Worm (Caenorhabditis elegans) whole organism, late embryonic: ENCODE data around the gene dnj-23.

Source experiments
- C08G9.2 ChIP-seq: sonication (generic microtip); optimal IDR thresholded peaks from 2 replicates; lab custom pipeline; 2016; ENCODE audit warnings: mild to moderate bottlenecking, missing genetic modification characterization, moderate library complexity, missing compliant biosample characterization
- C38D4.7 ChIP-seq: fragments of 200-800 bp; sonication (Bioruptor generic); optimal IDR thresholded peaks from 2 replicates; lab custom pipeline; 2018; ENCODE audit warnings: mild to moderate bottlenecking, missing genetic modification characterization, moderate library complexity, missing compliant biosample characterization
- ahr-1 ChIP-seq: sonication (generic microtip); optimal IDR thresholded peaks from 2 replicates; lab custom pipeline; 2016; ENCODE audit warnings: missing genetic modification characterization, missing compliant biosample characterization
- ceh-14 ChIP-seq: sonication (generic microtip); optimal IDR thresholded peaks from 2 replicates; lab custom pipeline; 2016; ENCODE audit warnings: missing genotype, missing genetic modification characterization, missing compliant biosample characterization
- ceh-2 ChIP-seq: sonication (generic microtip); optimal IDR thresholded peaks from 2 replicates; lab custom pipeline; 2016; ENCODE audit warnings: missing genotype, missing genetic modification characterization, missing compliant biosample characterization
- ceh-22 ChIP-seq: sonication (generic microtip); optimal IDR thresholded peaks from 2 replicates; lab custom pipeline; 2017; ENCODE audit warnings: missing biosample characterization, missing genetic modification characterization
- ceh-24 ChIP-seq: sonication (generic microtip); optimal IDR thresholded peaks from 2 replicates; lab custom pipeline; 2016; ENCODE audit warnings: mild to moderate bottlenecking, missing genetic modification characterization, missing compliant biosample characterization
- ceh-31 ChIP-seq: sonication (generic microtip); optimal IDR thresholded peaks from 2 replicates; lab custom pipeline; 2016; ENCODE audit warnings: missing genetic modification characterization, missing compliant biosample characterization
- ceh-34 ChIP-seq: sonication (generic microtip); optimal IDR thresholded peaks from 2 replicates; lab custom pipeline; 2016; ENCODE audit warnings: mild to moderate bottlenecking, missing genetic modification characterization, missing compliant biosample characterization
- ceh-48 ChIP-seq: sonication (generic microtip); optimal IDR thresholded peaks from 2 replicates; lab custom pipeline; 2016; ENCODE audit warnings: missing genetic modification characterization, inconsistent platforms, missing compliant biosample characterization
- ceh-9 ChIP-seq: sonication (generic microtip); optimal IDR thresholded peaks from 2 replicates; lab custom pipeline; 2016; ENCODE audit warnings: mild to moderate bottlenecking, missing genetic modification characterization, inconsistent platforms, missing compliant biosample characterization
- che-1 ChIP-seq: sonication (generic microtip); optimal IDR thresholded peaks from 2 replicates; lab custom pipeline; 2016; ENCODE audit warnings: mild to moderate bottlenecking, missing genetic modification characterization, missing compliant biosample characterization
- elt-2 ChIP-seq: sonication (generic microtip); optimal IDR thresholded peaks from 2 replicates; lab custom pipeline; 2016; ENCODE audit warnings: missing genetic modification reagents, missing genetic modification characterization, missing compliant biosample characterization
- elt-4 ChIP-seq: sonication (generic microtip); optimal IDR thresholded peaks from 2 replicates; lab custom pipeline; 2016; ENCODE audit warnings: missing genetic modification characterization, missing compliant biosample characterization
- fkh-10 ChIP-seq: fragments of 150-350 bp; optimal IDR thresholded peaks from 2 replicates; lab custom pipeline; 2014; ENCODE audit warnings: missing biosample characterization, missing genetic modification reagents, missing genetic modification characterization
- fkh-6 ChIP-seq: sonication (generic microtip); optimal IDR thresholded peaks from 2 replicates; lab custom pipeline; 2016; ENCODE audit warnings: missing genetic modification characterization, missing compliant biosample characterization
- gmeb-2 ChIP-seq: sonication (generic microtip); optimal IDR thresholded peaks from 2 replicates; lab custom pipeline; 2016; ENCODE audit warnings: missing genetic modification characterization, inconsistent platforms, missing compliant biosample characterization
- hlh-13 ChIP-seq: fragments of 200-800 bp; sonication (Bioruptor generic); optimal IDR thresholded peaks from 2 replicates; lab custom pipeline; 2018; ENCODE audit warnings: mild to moderate bottlenecking, missing genetic modification characterization, missing compliant biosample characterization
- hlh-15 ChIP-seq: sonication (generic microtip); optimal IDR thresholded peaks from 2 replicates; lab custom pipeline; 2016; ENCODE audit warnings: missing genetic modification characterization, missing compliant biosample characterization
- hlh-30 ChIP-seq: sonication (generic microtip); optimal IDR thresholded peaks from 2 replicates; lab custom pipeline; 2017; ENCODE audit warnings: antibody characterized with exemption, missing genetic modification characterization, missing compliant biosample characterization; ENCODE audit not compliant: insufficient read depth
- hlh-6 ChIP-seq: sonication (generic microtip); optimal IDR thresholded peaks from 2 replicates; lab custom pipeline; 2016; ENCODE audit warnings: missing genotype, missing genetic modification characterization, missing compliant biosample characterization
- mec-3 ChIP-seq: sonication (generic microtip); optimal IDR thresholded peaks from 2 replicates; lab custom pipeline; 2016; ENCODE audit warnings: borderline replicate concordance, missing genetic modification characterization, missing compliant biosample characterization
- nfya-1 ChIP-seq: sonication (generic microtip); optimal IDR thresholded peaks from 2 replicates; lab custom pipeline; 2017; ENCODE audit warnings: missing genetic modification characterization, mild to moderate bottlenecking, missing compliant biosample characterization, antibody characterized with exemption, moderate library complexity
- nhr-11 ChIP-seq: fragments of 150-350 bp; optimal IDR thresholded peaks from 2 replicates; lab custom pipeline; 2014; ENCODE audit warnings: missing biosample characterization, missing genetic modification characterization
- nhr-232 ChIP-seq: sonication (generic microtip); optimal IDR thresholded peaks from 2 replicates; lab custom pipeline; 2016; ENCODE audit warnings: missing genetic modification characterization, missing compliant biosample characterization
- pat-9 ChIP-seq: fragments of 200-800 bp; sonication (Bioruptor generic); optimal IDR thresholded peaks from 2 replicates; lab custom pipeline; 2018; ENCODE audit warnings: mild to moderate bottlenecking, missing genetic modification characterization, moderate library complexity, missing compliant biosample characterization
- pax-1 ChIP-seq: fragments of 150-350 bp; optimal IDR thresholded peaks from 2 replicates; lab custom pipeline; 2014; ENCODE audit warnings: missing biosample characterization, missing genetic modification characterization
- pha-4 ChIP-seq: fragments of 150-350 bp; optimal IDR thresholded peaks from 2 replicates; lab custom pipeline; 2018; ENCODE audit warnings: missing biosample characterization, missing genetic modification reagents, missing genetic modification characterization
- ref-2 ChIP-seq: sonication (generic microtip); optimal IDR thresholded peaks from 2 replicates; lab custom pipeline; 2016; ENCODE audit warnings: missing genetic modification characterization, missing compliant biosample characterization
- sdc-2 ChIP-seq: sonication (generic microtip); optimal IDR thresholded peaks from 2 replicates; lab custom pipeline; 2016; ENCODE audit warnings: missing genotype, missing genetic modification characterization, missing compliant biosample characterization
- sox-2 ChIP-seq: fragments of 200-800 bp; sonication (Bioruptor generic); IDR thresholded peaks from 2 replicates; pipeline ENCODE4 v1.3.6; 2022; ENCODE audit warnings: missing genetic modification reagents, missing genetic modification characterization, missing compliant biosample characterization
- sox-4 ChIP-seq: sonication (generic microtip); optimal IDR thresholded peaks from 2 replicates; lab custom pipeline; 2017; ENCODE audit warnings: mild to moderate bottlenecking, missing genetic modification characterization, inconsistent platforms, missing compliant biosample characterization
- syd-9 ChIP-seq: sonication (generic microtip); optimal IDR thresholded peaks from 2 replicates; lab custom pipeline; 2016; ENCODE audit warnings: mild to moderate bottlenecking, missing genetic modification characterization, moderate library complexity, missing compliant biosample characterization
- tbx-7 ChIP-seq: sonication (generic microtip); optimal IDR thresholded peaks from 2 replicates; lab custom pipeline; 2016; ENCODE audit warnings: missing genotype, missing genetic modification characterization, missing compliant biosample characterization
- unc-42 ChIP-seq: sonication (generic microtip); optimal IDR thresholded peaks from 2 replicates; lab custom pipeline; 2016; ENCODE audit warnings: missing genotype, missing genetic modification characterization, missing compliant biosample characterization
- zip-5 ChIP-seq: sonication (generic microtip); optimal IDR thresholded peaks from 2 replicates; lab custom pipeline; 2016; ENCODE audit warnings: missing genetic modification characterization, missing compliant biosample characterization

The dnj-23 gene

DNA sequence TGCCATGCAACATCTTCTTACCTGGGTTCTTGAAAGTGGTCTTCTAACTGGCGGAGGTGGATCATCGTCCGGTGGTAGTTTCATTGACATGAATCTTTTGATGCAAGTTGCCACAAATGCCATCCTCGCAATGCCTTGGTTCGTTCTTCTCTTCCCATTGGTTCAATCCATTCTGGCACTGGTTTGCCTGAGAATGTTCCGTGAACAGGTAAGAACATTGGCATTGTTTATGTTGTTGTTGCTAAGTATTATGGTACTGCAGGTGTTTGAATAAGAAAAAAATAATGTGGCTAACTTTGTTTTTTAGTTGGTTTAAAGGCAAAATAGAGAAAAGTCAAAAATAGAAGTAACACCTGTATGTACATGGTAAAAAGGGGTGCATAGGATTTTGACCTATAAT, 35.4 kb upstream of the dnj-23 start:
- TF ChIP-seq sdc-2 (tag; lab: Kevin White, UChicago): no peak

DNA sequence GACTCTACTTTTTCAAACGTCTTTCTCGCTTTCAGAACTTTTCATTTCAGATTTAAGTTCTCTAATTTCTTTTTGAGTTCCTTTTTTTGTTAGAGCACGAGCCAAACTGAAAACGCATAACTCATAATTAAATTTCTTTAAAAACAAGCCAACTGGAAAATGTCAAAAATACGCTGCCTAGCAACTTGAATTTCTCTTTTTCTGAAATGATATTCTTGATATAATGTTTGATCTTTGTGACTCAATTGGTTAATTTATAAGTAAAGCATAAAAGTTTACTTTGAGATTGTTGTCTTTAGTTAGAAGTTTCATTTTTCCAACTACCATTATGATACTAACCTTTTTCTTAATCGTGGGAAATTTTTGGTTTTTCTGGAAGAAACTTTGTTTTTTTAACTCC, 32.7 kb upstream of the dnj-23 start:
- TF ChIP-seq pat-9 (no peak), elt-4 (no peak), fkh-6 (tag; lab: Kevin White, UChicago) (no peak), ceh-2 (no peak), ceh-22 (tag; lab: Kevin White, UChicago) (no peak), ceh-31 (tag; lab: Kevin White, UChicago) (no peak), fkh-10 (no peak), ceh-9 (tag; lab: Kevin White, UChicago) (no peak), gmeb-2 (tag; lab: Kevin White, UChicago) (no peak), hlh-6 (no peak), unc-42 (tag; lab: Kevin White, UChicago) (no peak), tbx-7 (no peak), hlh-15 (tag; lab: Kevin White, UChicago) (no peak), pha-4 (tag; lab: Kevin White, UChicago) (no peak)

DNA sequence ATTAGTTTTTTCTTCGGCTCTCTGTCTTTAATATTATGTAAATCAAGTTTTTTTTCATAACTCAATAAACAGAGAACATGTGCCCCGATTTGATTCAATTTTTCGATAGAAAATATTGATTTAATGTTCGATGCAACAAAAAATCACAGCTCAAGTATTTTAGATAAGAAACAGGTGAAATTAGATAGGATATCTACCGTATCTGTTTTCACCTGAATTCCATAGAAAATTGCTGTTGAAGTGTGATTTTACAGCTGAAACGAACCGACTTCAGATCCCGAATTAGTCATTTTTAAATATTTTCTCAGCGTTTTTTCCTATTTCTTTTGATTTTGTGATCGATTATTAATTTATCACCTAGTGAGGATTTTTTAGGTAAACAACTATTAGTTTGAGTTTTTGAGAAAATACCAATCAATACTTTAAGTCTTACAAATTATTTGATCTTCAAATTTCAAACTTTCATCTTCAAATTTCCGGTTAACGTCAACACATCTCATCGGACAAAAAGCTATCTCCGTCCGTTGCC, 30.8 kb upstream of the dnj-23 start, which contains the start of gene Y9C2UA.1:
Y9C2UA.1 (plus strand) TSS at position 479 of the 529 bp plus-strand sequence.
- TF ChIP-seq nhr-11 (tag; lab: Kevin White, UChicago) (no peak), sox-4 (tag; lab: Kevin White, UChicago) (no peak)
- TF ChIP-seq, all 69 proteins: peak for 0

DNA sequence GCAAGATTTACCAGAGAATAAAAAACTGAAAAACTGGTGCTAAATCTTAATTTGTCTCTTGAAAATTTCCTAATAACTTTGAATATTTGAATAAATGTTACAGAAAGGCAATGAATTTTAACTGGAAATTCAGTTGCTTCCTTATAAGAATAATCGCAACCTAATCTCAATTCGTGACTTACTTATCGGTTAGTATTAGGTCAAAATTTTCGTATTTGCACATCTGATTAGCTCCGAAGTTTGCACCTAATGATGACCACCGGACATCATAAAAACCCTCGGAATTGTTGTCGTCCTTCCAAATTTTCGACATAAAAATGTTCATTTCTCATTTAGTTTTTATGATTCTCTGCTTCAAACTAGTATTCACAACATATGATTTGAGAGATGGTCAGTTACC, 29.4 kb upstream of the dnj-23 start, which contains the start of gene C16D2.3:
C16D2.3 (plus strand) TSS at position 301 of the 400 bp plus-strand sequence.
- no peak for TF ChIP-seq C38D4.7 (GFP tag; lab: Kevin White, UChicago)
- no peak for TF ChIP-seq ceh-9 (tag; lab: Kevin White, UChicago)
- no peak for TF ChIP-seq pax-1 (tag; lab: Kevin White, UChicago)
- no peak for TF ChIP-seq syd-9 (tag; lab: Kevin White, UChicago)
- no peak for TF ChIP-seq ceh-34 (tag; lab: Kevin White, UChicago)
- no peak for TF ChIP-seq C08G9.2
- TF ChIP-seq hlh-30 (tag; lab: Kevin White, UChicago): no peak
- TF ChIP-seq ceh-48: no peak
- no peak for TF ChIP-seq ceh-2
- no peak for TF ChIP-seq nhr-232 (tag; lab: Kevin White, UChicago)

DNA sequence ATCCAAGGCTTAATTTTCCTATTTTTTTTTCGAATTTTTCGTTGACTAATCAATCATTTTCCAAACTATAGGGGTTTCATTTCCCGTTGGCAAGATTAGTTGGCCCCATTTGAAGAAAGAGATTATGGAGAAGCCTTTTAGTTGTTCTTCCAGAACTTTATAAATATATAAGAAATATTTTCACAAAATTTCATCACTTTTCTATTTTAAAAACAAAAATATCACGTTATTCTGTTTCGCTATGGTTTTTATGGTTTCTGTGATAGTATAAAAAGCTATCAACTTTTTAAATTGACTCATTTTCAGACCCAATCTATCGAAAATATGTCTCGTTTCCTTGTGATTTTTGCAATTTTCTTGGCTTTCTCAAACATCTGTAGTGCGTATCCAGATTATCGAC, 27.5 kb upstream of the dnj-23 start, which contains the start of gene nlp-78:
nlp-78 (plus strand) TSS at position 301 of the 400 bp plus-strand sequence.
- no peak for TF ChIP-seq che-1
- no peak for TF ChIP-seq C38D4.7 (GFP tag; lab: Kevin White, UChicago)
- no peak for TF ChIP-seq elt-2 (tag; lab: Kevin White, UChicago)
- no peak for TF ChIP-seq ahr-1 (tag; lab: Kevin White, UChicago)
- no peak for TF ChIP-seq ref-2
- TF ChIP-seq nfya-1 (tag; lab: Kevin White, UChicago): no peak
- TF ChIP-seq ceh-14 (tag; lab: Kevin White, UChicago): no peak
- no peak for TF ChIP-seq nhr-11 (tag; lab: Kevin White, UChicago)
- TF ChIP-seq ceh-24: no peak
- no peak for TF ChIP-seq zip-5
- no peak for TF ChIP-seq hlh-13 (GFP tag; lab: Kevin White, UChicago)
- TF ChIP-seq mec-3 (tag; lab: Kevin White, UChicago): no peak
- TF ChIP-seq sox-2 (GFP tag; lab: Robert Waterston, UW): no peak
- TF ChIP-seq pat-9: no peak
- no peak for TF ChIP-seq ceh-31 (tag; lab: Kevin White, UChicago)
- no peak for TF ChIP-seq pax-1 (tag; lab: Kevin White, UChicago)
- TF ChIP-seq ceh-2: no peak
